Fruit fly (Drosophila melanogaster): ENCODE results near the gene CG9265.

DNA sequence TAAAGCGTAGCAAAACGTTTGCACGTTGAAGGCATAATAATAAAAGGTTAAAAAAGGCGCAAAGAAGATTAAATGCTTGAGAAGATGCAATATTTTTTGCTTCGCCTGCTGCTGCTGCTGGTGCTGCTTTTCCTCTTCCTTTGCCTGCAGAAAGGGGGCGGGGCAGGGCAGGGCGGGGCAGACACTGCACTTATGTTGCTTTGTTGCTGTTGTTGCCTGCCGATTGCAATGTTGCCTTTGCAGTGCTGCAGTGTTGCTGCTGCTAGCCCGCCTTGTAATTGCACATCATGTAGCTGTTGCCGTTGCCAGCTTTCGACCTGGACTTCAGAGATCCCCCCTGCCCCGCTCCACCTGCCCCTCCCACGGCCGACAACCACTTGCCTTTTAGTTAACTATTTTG lies 55.8 kb downstream of the CG9265 start:
- no peak for TF ChIP-seq CG8478 (optimal IDR thresholded peaks at IDR 0.05)
- TF ChIP-seq CTCF (optimal IDR thresholded peaks at IDR 0.05) = no peak
